Worm (Caenorhabditis elegans) whole organism, L3 larva: ENCODE results near the gene Y82E9BL.1.
A peak's percentile ranks its signal among the peaks of the same experiment; 100 is the strongest.

Source experiments
- R02D3.7 ChIP-seq: fragments of 150-350 bp; optimal IDR thresholded peaks from 2 replicates; lab custom pipeline; 2014; ENCODE audit warnings: missing biosample characterization, missing genetic modification characterization
- ZK546.5 ChIP-seq: sonication (generic microtip); optimal IDR thresholded peaks from 2 replicates; lab custom pipeline; 2017; ENCODE audit warnings: missing biosample characterization, missing genetic modification characterization
- aly-2 ChIP-seq: fragments of 150-350 bp; optimal IDR thresholded peaks from 2 replicates; lab custom pipeline; 2014; ENCODE audit warnings: missing biosample characterization, missing genetic modification characterization
- ceh-16 ChIP-seq: sonication (generic microtip); optimal IDR thresholded peaks from 2 replicates; lab custom pipeline; 2017; ENCODE audit warnings: missing biosample characterization, missing genetic modification characterization
- ceh-28 ChIP-seq: fragments of 150-350 bp; optimal IDR thresholded peaks from 2 replicates; lab custom pipeline; 2014; ENCODE audit warnings: missing biosample characterization, missing genetic modification reagents, missing genetic modification characterization
- ceh-82 ChIP-seq: fragments of 150-350 bp; optimal IDR thresholded peaks from 2 replicates; lab custom pipeline; 2014; ENCODE audit warnings: missing biosample characterization, missing genetic modification characterization
- daf-12 ChIP-seq: fragments of 150-350 bp; optimal IDR thresholded peaks from 2 replicates; lab custom pipeline; 2014; ENCODE audit warnings: missing biosample characterization, missing genetic modification reagents, missing genetic modification characterization
- egl-27 ChIP-seq: sonication (generic microtip); optimal IDR thresholded peaks from 4 replicates; lab custom pipeline; 2017; ENCODE audit warnings: missing biosample characterization, missing genetic modification reagents, missing genetic modification characterization
- egl-5 ChIP-seq: fragments of 150-350 bp; optimal IDR thresholded peaks from 2 replicates; lab custom pipeline; 2017; ENCODE audit warnings: missing biosample characterization, missing genetic modification reagents, missing genetic modification characterization, inconsistent platforms
- elt-1 ChIP-seq: fragments of 150-350 bp; optimal IDR thresholded peaks from 2 replicates; lab custom pipeline; 2014; ENCODE audit warnings: missing biosample characterization, missing genetic modification characterization
- elt-2 ChIP-seq: sonication (generic microtip); optimal IDR thresholded peaks from 2 replicates; lab custom pipeline; 2016; ENCODE audit warnings: missing genetic modification reagents, mild to moderate bottlenecking, missing genetic modification characterization, missing compliant biosample characterization
- elt-3 ChIP-seq, 3 experiments: fragments of 150-350 bp in 1 of 3; sonication (generic microtip) in 2 of 3; optimal IDR thresholded peaks; 2 replicates in 2 of 3; 4 replicates in 1 of 3; lab custom pipeline; 2014 to 2017; ENCODE audit warnings: missing biosample characterization in 3 of 3, missing genetic modification characterization in 3 of 3
- eor-1 ChIP-seq, 2 experiments: fragments of 150-350 bp; optimal IDR thresholded peaks; 2 replicates each; lab custom pipeline; 2014 to 2018; ENCODE audit warnings: missing biosample characterization in 2 of 2, missing genetic modification characterization in 2 of 2
- fkh-10 ChIP-seq: sonication (generic microtip); optimal IDR thresholded peaks from 2 replicates; lab custom pipeline; 2017; ENCODE audit warnings: missing biosample characterization, missing genetic modification reagents, missing genetic modification characterization
- fkh-2 ChIP-seq: fragments of 150-350 bp; optimal IDR thresholded peaks from 2 replicates; lab custom pipeline; 2014; ENCODE audit warnings: missing biosample characterization, missing genetic modification reagents, missing genetic modification characterization
- fos-1 ChIP-seq: fragments of 150-350 bp; optimal IDR thresholded peaks from 2 replicates; lab custom pipeline; 2014; ENCODE audit warnings: missing biosample characterization, missing genetic modification characterization
- hmg-11 ChIP-seq: sonication (generic microtip); optimal IDR thresholded peaks from 2 replicates; lab custom pipeline; 2016; ENCODE audit warnings: missing genetic modification characterization, missing compliant biosample characterization
- jun-1 ChIP-seq: fragments of 150-350 bp; optimal IDR thresholded peaks from 2 replicates; lab custom pipeline; 2014; ENCODE audit warnings: missing biosample characterization, missing genetic modification reagents, missing genetic modification characterization
- lin-15B ChIP-seq: fragments of 150-350 bp; optimal IDR thresholded peaks from 2 replicates; lab custom pipeline; 2014; ENCODE audit warnings: missing biosample characterization, missing genetic modification characterization
- lin-39 ChIP-seq: fragments of 150-350 bp; optimal IDR thresholded peaks from 2 replicates; lab custom pipeline; 2018; ENCODE audit warnings: missing biosample characterization, missing genetic modification reagents, missing genetic modification characterization
- lsy-12 ChIP-seq: sonication (generic microtip); optimal IDR thresholded peaks from 2 replicates; lab custom pipeline; 2016; ENCODE audit warnings: mild to moderate bottlenecking, missing genetic modification characterization, missing compliant biosample characterization
- mdl-1 ChIP-seq: fragments of 150-350 bp; optimal IDR thresholded peaks from 2 replicates; lab custom pipeline; 2014; ENCODE audit warnings: missing biosample characterization, missing genetic modification characterization
- mml-1 ChIP-seq: fragments of 150-350 bp; sonication (generic microtip); optimal IDR thresholded peaks from 3 replicates; lab custom pipeline; 2014; ENCODE audit warnings: missing biosample characterization, missing genetic modification characterization
- nfya-1 ChIP-seq: sonication (generic microtip); optimal IDR thresholded peaks from 2 replicates; lab custom pipeline; 2017; ENCODE audit warnings: missing genetic modification characterization, mild to moderate bottlenecking, missing compliant biosample characterization, antibody characterized with exemption, moderate library complexity; ENCODE audit not compliant: insufficient read depth
- nhr-11 ChIP-seq: fragments of 150-350 bp; optimal IDR thresholded peaks from 2 replicates; lab custom pipeline; 2014; ENCODE audit warnings: missing biosample characterization, missing genetic modification characterization
- nhr-12 ChIP-seq: fragments of 150-350 bp; optimal IDR thresholded peaks from 2 replicates; lab custom pipeline; 2014; ENCODE audit warnings: missing biosample characterization, missing genetic modification characterization
- nhr-23 ChIP-seq: fragments of 150-350 bp; optimal IDR thresholded peaks from 2 replicates; lab custom pipeline; 2014; ENCODE audit warnings: missing biosample characterization, missing genetic modification reagents, missing genetic modification characterization
- nhr-237 ChIP-seq: fragments of 150-350 bp; optimal IDR thresholded peaks from 2 replicates; lab custom pipeline; 2014; ENCODE audit warnings: missing biosample characterization, missing genetic modification characterization
- nhr-25 ChIP-seq: sonication (generic microtip); optimal IDR thresholded peaks from 2 replicates; lab custom pipeline; 2017; ENCODE audit warnings: missing biosample characterization, missing genetic modification characterization
- nhr-28 ChIP-seq: fragments of 150-350 bp; optimal IDR thresholded peaks from 2 replicates; lab custom pipeline; 2014; ENCODE audit warnings: missing biosample characterization, missing genetic modification characterization
- nhr-43 ChIP-seq: sonication (generic microtip); optimal IDR thresholded peaks from 2 replicates; lab custom pipeline; 2016; ENCODE audit warnings: mild to moderate bottlenecking, missing genetic modification characterization, missing compliant biosample characterization; ENCODE audit not compliant: poor library complexity, severe bottlenecking
- nhr-67 ChIP-seq: fragments of 150-350 bp; optimal IDR thresholded peaks from 2 replicates; lab custom pipeline; 2014; ENCODE audit warnings: missing biosample characterization, missing genetic modification characterization
- nhr-76 ChIP-seq: fragments of 150-350 bp; sonication (generic microtip); optimal IDR thresholded peaks from 5 replicates; lab custom pipeline; 2014; ENCODE audit warnings: missing biosample characterization, missing genetic modification characterization
- nhr-77 ChIP-seq: fragments of 150-350 bp; optimal IDR thresholded peaks from 2 replicates; lab custom pipeline; 2014; ENCODE audit warnings: missing biosample characterization, missing genetic modification characterization
- pha-4 ChIP-seq: fragments of 150-350 bp; optimal IDR thresholded peaks from 2 replicates; lab custom pipeline; 2014; ENCODE audit warnings: missing biosample characterization, missing genetic modification reagents, missing genetic modification characterization
- pqm-1 ChIP-seq: fragments of 150-350 bp; optimal IDR thresholded peaks from 2 replicates; lab custom pipeline; 2017; ENCODE audit warnings: missing biosample characterization, missing genetic modification characterization, inconsistent platforms
- sea-2 ChIP-seq: fragments of 150-350 bp; sonication (generic microtip); optimal IDR thresholded peaks from 4 replicates; lab custom pipeline; 2014; ENCODE audit warnings: missing biosample characterization, missing genetic modification reagents, missing genetic modification characterization
- skn-1 ChIP-seq: fragments of 150-350 bp; optimal IDR thresholded peaks from 2 replicates; lab custom pipeline; 2014; ENCODE audit warnings: missing biosample characterization, missing genetic modification characterization
- snpc-4 ChIP-seq: fragments of 150-350 bp; optimal IDR thresholded peaks from 2 replicates; lab custom pipeline; 2014; ENCODE audit warnings: missing biosample characterization, missing genetic modification characterization
- tbx-2 ChIP-seq: sonication (generic microtip); optimal IDR thresholded peaks from 2 replicates; lab custom pipeline; 2016; ENCODE audit warnings: mild to moderate bottlenecking, missing genetic modification characterization, missing compliant biosample characterization
- unc-39 ChIP-seq: sonication (generic microtip); optimal IDR thresholded peaks from 4 replicates; lab custom pipeline; 2017; ENCODE audit warnings: missing biosample characterization, missing genetic modification characterization
- unc-62 ChIP-seq: fragments of 150-350 bp; sonication (generic microtip); optimal IDR thresholded peaks from 4 replicates; lab custom pipeline; 2014; ENCODE audit warnings: missing biosample characterization, missing genetic modification reagents, missing genetic modification characterization
- zag-1 ChIP-seq: fragments of 150-350 bp; optimal IDR thresholded peaks from 2 replicates; lab custom pipeline; 2014; ENCODE audit warnings: missing biosample characterization, missing genetic modification characterization
- ztf-11 ChIP-seq: fragments of 150-350 bp; optimal IDR thresholded peaks from 2 replicates; lab custom pipeline; 2014; ENCODE audit warnings: missing biosample characterization, missing genetic modification characterization
- ztf-4 ChIP-seq: fragments of 150-350 bp; optimal IDR thresholded peaks from 2 replicates; lab custom pipeline; 2014; ENCODE audit warnings: missing biosample characterization, missing genetic modification characterization

The Y82E9BL.1 gene

DNA sequence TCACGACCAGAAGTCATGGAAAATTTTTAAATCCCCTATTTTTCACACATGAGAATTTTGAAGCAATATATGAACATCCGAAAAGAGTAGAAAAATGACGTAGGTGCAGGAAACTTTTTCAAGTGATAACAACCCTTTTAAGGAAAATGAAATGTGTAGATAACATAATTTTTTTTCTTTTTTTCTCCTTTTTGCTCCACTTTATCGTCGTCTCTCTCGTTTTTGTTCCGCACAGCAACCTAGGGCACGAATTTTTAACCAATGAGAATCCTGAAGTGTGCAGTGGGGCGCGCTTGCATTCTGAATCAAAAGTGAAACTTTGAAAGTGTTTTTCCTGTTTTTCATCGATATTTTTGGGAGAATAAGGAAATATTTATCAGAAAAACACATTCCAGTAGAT lies 37.5 kb upstream of the Y82E9BL.1 start:
- TF ChIP-seq jun-1 (tag; lab: Kevin White, UChicago) = peak; percentile 88
- TF ChIP-seq snpc-4 (tag; lab: Kevin White, UChicago) = no peak
- no peak for TF ChIP-seq nhr-28 (tag; lab: Kevin White, UChicago)
- no peak for TF ChIP-seq tbx-2 (tag; lab: Kevin White, UChicago)
- no peak for TF ChIP-seq ZK546.5 (tag; lab: Kevin White, UChicago)
- TF ChIP-seq elt-1 = no peak
- no peak for TF ChIP-seq eor-1 (tag; optimal IDR thresholded peaks at IDR 0.05; lab: Kevin White, UChicago)
- no peak for TF ChIP-seq unc-62 (GFP tag; lab: Kevin White, UChicago)
- TF ChIP-seq pqm-1 (tag; lab: Kevin White, UChicago) = peak; percentile 85
- no peak for TF ChIP-seq lin-15B (tag; lab: Kevin White, UChicago)
- TF ChIP-seq sea-2 (GFP tag; lab: Kevin White, UChicago) = no peak
- peak; percentile 29 for TF ChIP-seq pha-4 (tag; lab: Kevin White, UChicago)
- no peak for TF ChIP-seq aly-2 (tag; lab: Kevin White, UChicago)
- no peak for TF ChIP-seq fos-1
- no peak for TF ChIP-seq nhr-11
- TF ChIP-seq unc-39 (tag; lab: Kevin White, UChicago) = no peak
- no peak for TF ChIP-seq fkh-2 (tag; lab: Kevin White, UChicago)
- TF ChIP-seq nfya-1 (tag; lab: Kevin White, UChicago) = peak; percentile 10
- TF ChIP-seq egl-27 (tag; lab: Kevin White, UChicago) = no peak
- TF ChIP-seq mdl-1 (tag; lab: Kevin White, UChicago) = no peak
- TF ChIP-seq egl-5 = no peak
- no peak for TF ChIP-seq skn-1
- no peak for TF ChIP-seq ztf-11 (tag; lab: Kevin White, UChicago)
- TF ChIP-seq nhr-12 = no peak
- no peak for TF ChIP-seq zag-1 (tag; lab: Kevin White, UChicago)
- TF ChIP-seq lsy-12 (tag; lab: Kevin White, UChicago) = no peak
- peak; percentile 98 for TF ChIP-seq elt-2 (tag; lab: Kevin White, UChicago)
- TF ChIP-seq elt-3 (tag; optimal IDR thresholded peaks at IDR 0.05; lab: Kevin White, UChicago) = no peak
- TF ChIP-seq ceh-16 (tag; lab: Kevin White, UChicago) = no peak
- no peak for TF ChIP-seq nhr-43 (tag; lab: Kevin White, UChicago)
- TF ChIP-seq nhr-25 (tag; lab: Kevin White, UChicago) = no peak
- no peak for TF ChIP-seq nhr-23 (tag; lab: Kevin White, UChicago)
- TF ChIP-seq hmg-11 (tag; lab: Kevin White, UChicago) = no peak
- TF ChIP-seq ceh-28 (tag; lab: Kevin White, UChicago) = no peak
- TF ChIP-seq nhr-67 (tag; lab: Kevin White, UChicago) = no peak
- no peak for TF ChIP-seq R02D3.7 (tag; lab: Kevin White, UChicago)
- no peak for TF ChIP-seq mml-1 (tag; lab: Kevin White, UChicago)
- TF ChIP-seq nhr-77 (tag; lab: Kevin White, UChicago) = no peak
- TF ChIP-seq ztf-4 (tag; lab: Kevin White, UChicago) = no peak
- no peak for TF ChIP-seq nhr-237 (tag; lab: Kevin White, UChicago)
- no peak for TF ChIP-seq ceh-82
- no peak for TF ChIP-seq nhr-76
- TF ChIP-seq daf-12 = no peak

DNA sequence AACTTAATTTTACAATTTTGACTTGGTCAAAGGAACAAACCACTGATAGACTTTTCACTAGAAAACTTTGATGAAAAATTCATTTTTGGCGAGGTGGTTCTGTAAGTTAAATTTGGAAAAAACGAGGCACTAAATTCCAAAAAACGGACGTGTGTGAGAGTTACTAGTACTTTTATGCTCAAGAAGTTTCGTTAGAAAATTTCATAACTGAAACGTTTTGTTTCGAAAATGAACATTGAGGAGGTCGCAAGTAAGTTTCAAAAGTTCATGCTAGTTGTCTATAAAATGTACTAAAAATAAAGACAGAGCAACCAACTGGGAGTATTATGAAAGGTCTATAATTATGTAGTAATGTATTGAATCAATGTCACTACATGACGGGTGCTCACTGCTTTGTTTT lies 36.5 kb upstream of the Y82E9BL.1 start, which contains the start of gene pals-17:
Gene pals-17, minus strand, starts transcription at position 101 of the 400 bp plus-strand sequence.
- TF ChIP-seq jun-1 (tag; lab: Kevin White, UChicago) (no peak), skn-1 (no peak), ZK546.5 (tag; lab: Kevin White, UChicago) (no peak), daf-12 (no peak), lin-39 (tag; lab: Kevin White, UChicago) (no peak), ceh-16 (tag; lab: Kevin White, UChicago) (no peak), eor-1 (tag; optimal IDR thresholded peaks at IDR 0.05; lab: Kevin White, UChicago) (no peak), fkh-10 (no peak), egl-27 (tag; lab: Kevin White, UChicago) (no peak), nhr-28 (tag; lab: Kevin White, UChicago) (no peak), aly-2 (tag; lab: Kevin White, UChicago) (no peak), unc-39 (tag; lab: Kevin White, UChicago) (no peak), lin-15B (tag; lab: Kevin White, UChicago) (no peak), ceh-28 (tag; lab: Kevin White, UChicago) (no peak), lsy-12 (tag; lab: Kevin White, UChicago) (no peak), fos-1 (no peak), nhr-76 (no peak)
